Fruit fly (Drosophila melanogaster) whole organism, embryonic: Measurements from ENCODE around the gene Bub1.

Source experiments
- Atf3 ChIP-seq: fragments of 200-800 bp; sonication (Bioruptor generic); optimal IDR thresholded peaks from 3 replicates; lab custom pipeline; 2016; ENCODE audit warnings: missing biosample characterization, missing genetic modification characterization
- Atf6 ChIP-seq: fragments of 200-800 bp; sonication (Bioruptor generic); IDR thresholded peaks from 2 replicates; pipeline ENCODE4 v1.3.6; 2022; ENCODE audit warnings: missing biosample characterization, missing genetic modification characterization
- Bteb2 ChIP-seq: fragments of 200-800 bp; sonication (Bioruptor generic); optimal IDR thresholded peaks from 2 replicates; lab custom pipeline; 2016; ENCODE audit warnings: missing biosample characterization, missing genetic modification characterization
- CG11504 ChIP-seq: fragments of 200-800 bp; sonication (Bioruptor generic); optimal IDR thresholded peaks from 3 replicates; lab custom pipeline; 2019; ENCODE audit warnings: missing biosample characterization, mild to moderate bottlenecking, missing genetic modification characterization, moderate library complexity
- CG13775 ChIP-seq: fragments of 200-800 bp; sonication (Bioruptor generic); optimal IDR thresholded peaks from 3 replicates; lab custom pipeline; 2017; ENCODE audit warnings: missing biosample characterization, mild to moderate bottlenecking, missing genetic modification characterization
- CG17359 ChIP-seq: fragments of 200-800 bp; sonication (Bioruptor generic); optimal IDR thresholded peaks from 3 replicates; lab custom pipeline; 2018; ENCODE audit warnings: missing biosample characterization, mild to moderate bottlenecking, missing genetic modification characterization, moderate library complexity
- CG17829 ChIP-seq: fragments of 200-800 bp; optimal IDR thresholded peaks from 2 replicates; lab custom pipeline; 2019; ENCODE audit warnings: missing biosample characterization, mild to moderate bottlenecking, missing genetic modification characterization, moderate library complexity
- CG31388 ChIP-seq: fragments of 200-800 bp; sonication (Bioruptor generic); optimal IDR thresholded peaks from 2 replicates; lab custom pipeline; 2016; ENCODE audit warnings: missing biosample characterization, missing genetic modification characterization
- CG3847 ChIP-seq: fragments of 200-800 bp; sonication (Bioruptor generic); IDR thresholded peaks from 2 replicates; pipeline ENCODE4 v1.3.6; 2022; ENCODE audit warnings: missing biosample characterization, missing genetic modification characterization
- CG4328 ChIP-seq: fragments of 200-800 bp; sonication (Bioruptor generic); optimal IDR thresholded peaks from 3 replicates; lab custom pipeline; 2017; ENCODE audit warnings: missing biosample characterization, missing genetic modification reagents, missing genetic modification characterization
- CG4854 ChIP-seq: fragments of 200-800 bp; sonication (Bioruptor generic); optimal IDR thresholded peaks from 2 replicates; lab custom pipeline; 2016; ENCODE audit warnings: missing biosample characterization, missing genetic modification characterization, inconsistent platforms
- CG6689 ChIP-seq: fragments of 200-800 bp; sonication (Bioruptor generic); IDR thresholded peaks from 2 replicates; pipeline ENCODE4 v1.3.6; 2022; ENCODE audit warnings: missing biosample characterization, missing genetic modification characterization
- CG6854 ChIP-seq: fragments of 200-800 bp; sonication (Bioruptor generic); optimal IDR thresholded peaks from 3 replicates; lab custom pipeline; 2017; ENCODE audit warnings: missing biosample characterization, mild to moderate bottlenecking, missing genetic modification characterization
- CG7987 ChIP-seq: fragments of 200-800 bp; sonication (Bioruptor generic); optimal IDR thresholded peaks from 2 replicates; lab custom pipeline; 2018; ENCODE audit warnings: missing biosample characterization, mild to moderate bottlenecking, missing genetic modification characterization, moderate library complexity
- CG8765 ChIP-seq: fragments of 200-800 bp; sonication (Bioruptor generic); IDR thresholded peaks from 2 replicates; pipeline ENCODE4 v1.3.6; 2022; ENCODE audit warnings: missing biosample characterization, missing genetic modification characterization
- CG9437 ChIP-seq: fragments of 200-800 bp; sonication (Bioruptor generic); optimal IDR thresholded peaks from 2 replicates; lab custom pipeline; 2018; ENCODE audit warnings: missing biosample characterization, mild to moderate bottlenecking, missing genetic modification characterization
- CG9932 ChIP-seq: fragments of 200-800 bp; sonication (Bioruptor generic); IDR thresholded peaks from 2 replicates; pipeline ENCODE4 v1.3.6; 2022; ENCODE audit warnings: missing biosample characterization, missing genetic modification characterization
- Chrac-16 ChIP-seq: fragments of 200-800 bp; sonication (Bioruptor generic); optimal IDR thresholded peaks from 3 replicates; lab custom pipeline; 2016; ENCODE audit warnings: missing biosample characterization, missing genetic modification characterization
- CrebB ChIP-seq: fragments of 200-800 bp; sonication (Bioruptor generic); optimal IDR thresholded peaks from 3 replicates; lab custom pipeline; 2018; ENCODE audit warnings: missing biosample characterization, mild to moderate bottlenecking, missing genetic modification characterization
- D ChIP-seq, 2 experiments: fragments of 200-800 bp in 1 of 2; fragments of >200 bp in 1 of 2; sonication (Bioruptor generic) in 1 of 2; optimal IDR thresholded peaks; 2 replicates in 1 of 2; 3 replicates in 1 of 2; lab custom pipeline; 2017; ENCODE audit warnings: mild to moderate bottlenecking in 1 of 2, missing biosample characterization in 1 of 2, missing genetic modification characterization in 1 of 2, missing genetic modification reagents in 1 of 2
- Dip2 ChIP-seq: fragments of 200-800 bp; sonication (Bioruptor generic); IDR thresholded peaks from 2 replicates; pipeline ENCODE4 v1.3.6; 2022; ENCODE audit warnings: missing biosample characterization, missing genetic modification characterization
- Dll ChIP-seq: fragments of 200-800 bp; sonication (Bioruptor generic); IDR thresholded peaks from 4 replicates; pipeline ENCODE4 v1.3.6; 2022; ENCODE audit warnings: missing biosample characterization, missing genetic modification characterization; ENCODE audit not compliant: partially characterized antibody
- E2f2 ChIP-seq: fragments of 200-800 bp; sonication (Bioruptor generic); IDR thresholded peaks from 2 replicates; pipeline ENCODE4 v1.3.6; 2022; ENCODE audit warnings: missing biosample characterization, missing genetic modification characterization
- Ets97D ChIP-seq: fragments of 200-800 bp; sonication (Bioruptor generic); optimal IDR thresholded peaks from 3 replicates; lab custom pipeline; 2016; ENCODE audit warnings: missing biosample characterization, missing genetic modification characterization
- HLH4C ChIP-seq: fragments of 200-800 bp; sonication (Bioruptor generic); IDR thresholded peaks from 3 replicates; pipeline ENCODE4 v1.3.6; 2022; ENCODE audit warnings: missing biosample characterization, missing genetic modification characterization; ENCODE audit not compliant: partially characterized antibody
- HLH54F ChIP-seq: fragments of 200-800 bp; sonication (Bioruptor generic); optimal IDR thresholded peaks from 3 replicates; lab custom pipeline; 2016; ENCODE audit warnings: missing biosample characterization, missing genetic modification characterization
- Jarid2 ChIP-seq: fragments of 200-800 bp; sonication (Bioruptor generic); optimal IDR thresholded peaks from 3 replicates; lab custom pipeline; 2017; ENCODE audit warnings: mild to moderate bottlenecking, missing biosample characterization, missing genetic modification reagents, missing genetic modification characterization
- Lhr ChIP-seq: fragments of 200-800 bp; sonication (Bioruptor generic); optimal IDR thresholded peaks from 3 replicates; lab custom pipeline; 2017; ENCODE audit warnings: mild to moderate bottlenecking, missing biosample characterization, missing genetic modification reagents, missing genetic modification characterization
- Lpt ChIP-seq: fragments of >200 bp; optimal IDR thresholded peaks from 2 replicates; lab custom pipeline; 2018; ENCODE audit warnings: missing biosample characterization, missing genetic modification characterization
- MBD-R2 ChIP-seq: fragments of 200-800 bp; sonication (Bioruptor generic); IDR thresholded peaks from 2 replicates; pipeline ENCODE4 v1.3.6; 2022; ENCODE audit warnings: missing biosample characterization, missing genetic modification characterization
- Med ChIP-seq: fragments of 200-800 bp; sonication (Bioruptor generic); peaks from one replicate; lab custom pipeline; 2016; ENCODE audit warnings: missing biosample characterization, missing genetic modification characterization, mild to moderate bottlenecking, inconsistent platforms, moderate library complexity
- Rfx ChIP-seq: fragments of 200-800 bp; sonication (Bioruptor generic); IDR thresholded peaks from 2 replicates; pipeline ENCODE4 v1.3.6; 2022; ENCODE audit warnings: missing biosample characterization, missing genetic modification characterization
- Side ChIP-seq: fragments of 200-800 bp; sonication (Bioruptor generic); optimal IDR thresholded peaks from 2 replicates; lab custom pipeline; 2016; ENCODE audit warnings: missing biosample characterization, missing genetic modification characterization
- Tbp ChIP-seq: fragments of >200 bp; optimal IDR thresholded peaks from 2 replicates; lab custom pipeline; 2018; ENCODE audit warnings: missing biosample characterization, missing genetic modification characterization
- Xrp1 ChIP-seq: fragments of 200-800 bp; sonication (Bioruptor generic); IDR thresholded peaks from 2 replicates; pipeline ENCODE4 v1.3.6; 2022; ENCODE audit warnings: missing biosample characterization, missing genetic modification characterization
- ase ChIP-seq: fragments of 200-800 bp; sonication (Bioruptor generic); IDR thresholded peaks from 3 replicates; pipeline ENCODE4 v1.3.6; 2022; ENCODE audit warnings: missing biosample characterization, missing genetic modification characterization
- bcd ChIP-seq: fragments of 200-800 bp; sonication (Bioruptor generic); optimal IDR thresholded peaks from 2 replicates; lab custom pipeline; 2017; ENCODE audit warnings: missing biosample characterization, mild to moderate bottlenecking, missing genetic modification characterization
- cato ChIP-seq: fragments of 200-800 bp; sonication (Bioruptor generic); optimal IDR thresholded peaks from 2 replicates; lab custom pipeline; 2016; ENCODE audit warnings: missing biosample characterization, missing genetic modification characterization, borderline replicate concordance
- corto ChIP-seq: fragments of 200-800 bp; sonication (Bioruptor generic); optimal IDR thresholded peaks from 2 replicates; lab custom pipeline; 2016; ENCODE audit warnings: missing biosample characterization, mild to moderate bottlenecking, missing genetic modification characterization, moderate library complexity
- crol ChIP-seq: fragments of 200-800 bp; sonication (Bioruptor generic); IDR thresholded peaks from 2 replicates; pipeline ENCODE4 v1.3.6; 2022; ENCODE audit warnings: missing biosample characterization, missing genetic modification characterization
- crp ChIP-seq, 2 experiments: fragments of 200-800 bp; sonication (Bioruptor generic); optimal IDR thresholded peaks; 2 replicates in 1 of 2; 3 replicates in 1 of 2; lab custom pipeline; 2017; ENCODE audit warnings: missing biosample characterization in 2 of 2, missing genetic modification characterization in 2 of 2, mild to moderate bottlenecking in 1 of 2, moderate library complexity in 1 of 2
- dmrt11E ChIP-seq: fragments of 200-800 bp; sonication (Bioruptor generic); optimal IDR thresholded peaks from 3 replicates; lab custom pipeline; 2018; ENCODE audit warnings: missing biosample characterization, mild to moderate bottlenecking, missing genetic modification characterization, moderate library complexity
- gem ChIP-seq: fragments of 200-800 bp; sonication (Bioruptor generic); optimal IDR thresholded peaks from 2 replicates; lab custom pipeline; 2019; ENCODE audit warnings: missing biosample characterization, mild to moderate bottlenecking, missing genetic modification characterization, moderate library complexity
- luna ChIP-seq: fragments of 200-800 bp; sonication (Bioruptor generic); optimal IDR thresholded peaks from 2 replicates; lab custom pipeline; 2016; ENCODE audit warnings: missing biosample characterization, missing genetic modification characterization
- nom ChIP-seq: fragments of 200-800 bp; sonication (Bioruptor generic); optimal IDR thresholded peaks from 2 replicates; lab custom pipeline; 2017; ENCODE audit warnings: missing biosample characterization, missing genetic modification characterization, mild to moderate bottlenecking, moderate library complexity, missing genetic modification reagents
- org-1 ChIP-seq: fragments of 200-800 bp; sonication (Bioruptor generic); optimal IDR thresholded peaks from 2 replicates; lab custom pipeline; 2017; ENCODE audit warnings: missing biosample characterization, missing genetic modification characterization
- pb ChIP-seq: fragments of 200-800 bp; sonication (Bioruptor generic); optimal IDR thresholded peaks from 3 replicates; lab custom pipeline; 2016; ENCODE audit warnings: missing biosample characterization, missing genetic modification characterization
- phol ChIP-seq: fragments of 200-800 bp; sonication (Bioruptor generic); optimal IDR thresholded peaks from 3 replicates; lab custom pipeline; 2018; ENCODE audit warnings: missing biosample characterization, mild to moderate bottlenecking, missing genetic modification characterization, moderate library complexity
- sna ChIP-seq: fragments of 200-800 bp; sonication (Bioruptor generic); IDR thresholded peaks from 2 replicates; pipeline ENCODE4 v1.3.6; 2022; ENCODE audit warnings: missing biosample characterization, missing genetic modification characterization; ENCODE audit not compliant: partially characterized antibody
- zfh1 ChIP-seq: fragments of 200-800 bp; sonication (Bioruptor generic); IDR thresholded peaks from 3 replicates; pipeline ENCODE4 v1.3.6; 2022; ENCODE audit warnings: missing biosample characterization, missing genetic modification characterization

The Bub1 gene

dm6 chr2L:5254105-5254711 lies 24.5 kb upstream of the Bub1 start (continued):
- TF ChIP-seq Dip2 (no peak), CG9437 (GFP tag; lab: Kevin White, UChicago) (no peak), D (optimal IDR thresholded peaks at IDR 0.05; lab: Kevin White, UChicago) (no peak), D (GFP tag; optimal IDR thresholded peaks at IDR 0.05; lab: Kevin White, UChicago) (peak; percentile 6), gem (tag; lab: Kevin White, UChicago) (peak; percentile 29), MBD-R2 (GFP tag; lab: Robert Waterston, UW) (no peak), Ets97D (GFP tag; lab: Kevin White, UChicago) (no peak), Xrp1 (GFP tag; lab: Robert Waterston, UW) (peak; percentile 31; the same call in 1 of the 2 replicates), nom (peak; percentile 79), pb (GFP tag; lab: Kevin White, UChicago) (no peak), bcd (no peak), CG31388 (GFP tag; lab: Kevin White, UChicago) (no peak), zfh1 (GFP tag; lab: Robert Waterston, UW) (0 out of 3 replicates have a peak, but pooled peaks have one; percentile 41), CrebB (tag; lab: Kevin White, UChicago) (no peak), CG4854 (no peak), CG17829 (no peak), luna (GFP tag; lab: Kevin White, UChicago) (no peak), Dll (no peak), HLH4C (GFP tag; lab: Robert Waterston, UW) (no peak), CG11504 (peak; percentile 26), Bteb2 (GFP tag; lab: Kevin White, UChicago) (no peak), sna (GFP tag; lab: Robert Waterston, UW) (no peak), Side (GFP tag; lab: Kevin White, UChicago) (no peak), CG9932 (GFP tag; lab: Robert Waterston, UW) (no peak), Med (GFP tag; lab: Kevin White, UChicago) (peak; percentile 56), phol (tag; lab: Kevin White, UChicago) (peak; percentile 23), cato (GFP tag; lab: Kevin White, UChicago) (no peak), Tbp (no peak), ase (no peak), Jarid2 (GFP tag; lab: Kevin White, UChicago) (no peak), CG13775 (GFP tag; lab: Kevin White, UChicago) (no peak), CG17359 (tag; lab: Kevin White, UChicago) (peak; percentile 6), Lhr (GFP tag; lab: Kevin White, UChicago) (no peak), corto (GFP tag; lab: Kevin White, UChicago) (peak; percentile 82), Lpt (GFP tag; lab: Kevin White, UChicago) (no peak), Atf6 (no peak), crol (GFP tag; lab: Robert Waterston, UW) (no peak), Rfx (no peak), CG8765 (GFP tag; lab: Robert Waterston, UW) (no peak), dmrt11E (tag; lab: Kevin White, UChicago) (peak; percentile 28), CG3847 (GFP tag; lab: Robert Waterston, UW) (no peak), CG7987 (no peak), CG6689 (GFP tag; lab: Robert Waterston, UW) (no peak), org-1 (GFP tag; lab: Kevin White, UChicago) (no peak), CG4328 (GFP tag; lab: Kevin White, UChicago) (no peak), E2f2 (GFP tag; lab: Robert Waterston, UW) (no peak), HLH54F (GFP tag; lab: Kevin White, UChicago) (no peak), crp (GFP tag; optimal IDR thresholded peaks at IDR 0.05; lab: Kevin White, UChicago) (no peak), Chrac-16 (no peak), Atf3 (no peak), CG6854 (GFP tag; lab: Kevin White, UChicago) (no peak)
